Fruit fly (Drosophila melanogaster) whole organism, pupa: ENCODE results near the gene Cyp6d5.

Experiments
- CG10348 ChIP-seq: fragments of 200-800 bp; sonication (Bioruptor generic); IDR thresholded peaks from 2 replicates; pipeline ENCODE4 v1.3.6; 2022; ENCODE audit warnings: missing biosample characterization, missing genetic modification characterization
- CG12605 ChIP-seq: fragments of 200-800 bp; sonication (Bioruptor generic); IDR thresholded peaks from 2 replicates; pipeline ENCODE4 v1.3.6; 2022; ENCODE audit warnings: missing biosample characterization, missing genetic modification characterization
- CG13204 ChIP-seq: fragments of 200-800 bp; sonication (Bioruptor generic); optimal IDR thresholded peaks from 2 replicates; lab custom pipeline; 2018; ENCODE audit warnings: missing biosample characterization, mild to moderate bottlenecking, missing genetic modification characterization, moderate library complexity
- CG14655 ChIP-seq: fragments of 200-800 bp; sonication (Bioruptor generic); optimal IDR thresholded peaks from 3 replicates; lab custom pipeline; 2017; ENCODE audit warnings: mild to moderate bottlenecking, missing biosample characterization, missing genetic modification reagents, missing genetic modification characterization
- CG15710 ChIP-seq: fragments of 200-800 bp; sonication (Bioruptor generic); optimal IDR thresholded peaks from 2 replicates; lab custom pipeline; 2018; ENCODE audit warnings: missing biosample characterization, mild to moderate bottlenecking, missing genetic modification characterization, moderate library complexity
- CG17806 ChIP-seq: fragments of 200-800 bp; sonication (Bioruptor generic); optimal IDR thresholded peaks from 2 replicates; lab custom pipeline; 2018; ENCODE audit warnings: missing biosample characterization, mild to moderate bottlenecking, missing genetic modification characterization, moderate library complexity
- CG32121 ChIP-seq: fragments of 200-800 bp; sonication (Bioruptor generic); IDR thresholded peaks from 2 replicates; pipeline ENCODE4 v1.3.6; 2022; ENCODE audit warnings: missing biosample characterization, missing genetic modification characterization
- CG34367 ChIP-seq: fragments of 200-800 bp; sonication (Bioruptor generic); optimal IDR thresholded peaks from 2 replicates; lab custom pipeline; 2018; ENCODE audit warnings: missing biosample characterization, mild to moderate bottlenecking, missing genetic modification characterization
- CG4496 ChIP-seq: fragments of 200-800 bp; sonication (Bioruptor generic); IDR thresholded peaks from 3 replicates; pipeline ENCODE4 v1.3.6; 2022; ENCODE audit warnings: missing biosample characterization, missing genetic modification characterization
- CG8159 ChIP-seq: fragments of 200-800 bp; sonication (Bioruptor generic); optimal IDR thresholded peaks from 3 replicates; lab custom pipeline; 2018; ENCODE audit warnings: missing biosample characterization, mild to moderate bottlenecking, missing genetic modification characterization, moderate library complexity
- CG8301 ChIP-seq: fragments of 200-800 bp; sonication (Bioruptor generic); optimal IDR thresholded peaks from 2 replicates; lab custom pipeline; 2018; ENCODE audit warnings: missing biosample characterization, mild to moderate bottlenecking, missing genetic modification characterization
- CG9948 ChIP-seq: fragments of 200-800 bp; sonication (Bioruptor generic); optimal IDR thresholded peaks from 2 replicates; lab custom pipeline; 2018; ENCODE audit warnings: missing biosample characterization, mild to moderate bottlenecking, missing genetic modification characterization, moderate library complexity
- D1 ChIP-seq: fragments of 200-800 bp; sonication (Bioruptor generic); optimal IDR thresholded peaks from 2 replicates; lab custom pipeline; 2018; ENCODE audit warnings: missing biosample characterization, mild to moderate bottlenecking, missing genetic modification characterization, moderate library complexity
- EcR ChIP-seq: fragments of 200-800 bp; sonication (Bioruptor generic); optimal IDR thresholded peaks from 3 replicates; lab custom pipeline; 2019; ENCODE audit warnings: missing biosample characterization, missing genetic modification characterization, mild to moderate bottlenecking, moderate library complexity, missing genetic modification reagents
- Ets98B ChIP-seq: fragments of 200-800 bp; sonication (Bioruptor generic); IDR thresholded peaks from 2 replicates; pipeline ENCODE4 v1.3.6; 2022; ENCODE audit warnings: missing biosample characterization, missing genetic modification characterization
- Pif1A ChIP-seq: fragments of 200-800 bp; sonication (Bioruptor generic); optimal IDR thresholded peaks from 3 replicates; lab custom pipeline; 2016; ENCODE audit warnings: missing biosample characterization, missing genetic modification characterization
- Pif1B ChIP-seq: fragments of 200-800 bp; sonication (Bioruptor generic); optimal IDR thresholded peaks from 3 replicates; lab custom pipeline; 2016; ENCODE audit warnings: missing biosample characterization, missing genetic modification characterization
- Snoo ChIP-seq: fragments of 200-800 bp; sonication (Bioruptor generic); optimal IDR thresholded peaks from 3 replicates; lab custom pipeline; 2017; ENCODE audit warnings: missing biosample characterization, mild to moderate bottlenecking, missing genetic modification characterization, inconsistent platforms
- fd96Ca ChIP-seq: fragments of 200-800 bp; sonication (Bioruptor generic); IDR thresholded peaks from 3 replicates; pipeline ENCODE4 v1.3.6; 2022; ENCODE audit warnings: missing biosample characterization, missing genetic modification characterization
- gl ChIP-seq: fragments of 200-800 bp; sonication (Bioruptor generic); optimal IDR thresholded peaks from 2 replicates; lab custom pipeline; 2018; ENCODE audit warnings: missing biosample characterization, mild to moderate bottlenecking, missing genetic modification characterization
- rn ChIP-seq: fragments of 200-800 bp; sonication (Bioruptor generic); IDR thresholded peaks from 2 replicates; pipeline ENCODE4 v1.3.6; 2022; ENCODE audit warnings: missing biosample characterization, missing genetic modification characterization

Gene Cyp6d5

dm6 chr3R:13995426-13995825, 33.6 kb upstream of the Cyp6d5 start:
- TF ChIP-seq CG34367 (tag; lab: Kevin White, UChicago) = no peak
- TF ChIP-seq gl (tag; lab: Kevin White, UChicago) = no peak
- TF ChIP-seq CG17806 (tag; lab: Kevin White, UChicago) = no peak
- no peak for TF ChIP-seq CG13204 (GFP tag; lab: Kevin White, UChicago)
- TF ChIP-seq Ets98B (GFP tag; lab: Robert Waterston, UW) = no peak
- TF ChIP-seq Pif1B = no peak
- TF ChIP-seq D1 = no peak
- TF ChIP-seq CG4496 (GFP tag; lab: Robert Waterston, UW) = no peak
- no peak for TF ChIP-seq Snoo (tag; lab: Kevin White, UChicago)
- TF ChIP-seq CG8301 (tag; lab: Kevin White, UChicago) = no peak
- no peak for TF ChIP-seq rn (GFP tag; lab: Robert Waterston, UW)
- no peak for TF ChIP-seq Pif1A (GFP tag; lab: Kevin White, UChicago)
- no peak for TF ChIP-seq CG14655 (GFP tag; lab: Kevin White, UChicago)
- no peak for TF ChIP-seq CG32121 (GFP tag; lab: Robert Waterston, UW)
- no peak for TF ChIP-seq CG9948
- no peak for TF ChIP-seq CG8159

- no peak for TF ChIP-seq CG4496 (GFP tag; lab: Robert Waterston, UW)
- TF ChIP-seq D1 = no peak
- TF ChIP-seq CG32121 (GFP tag; lab: Robert Waterston, UW) = no peak
These were observed 33.1 kb upstream of the Cyp6d5 start for dm6 chr3R:13995933-13996332.

dm6 chr3R:13997762-13998161, 31.3 kb upstream of the Cyp6d5 start:
- TF ChIP-seq CG32121 (GFP tag; lab: Robert Waterston, UW) (no peak), D1 (no peak), CG15710 (tag; lab: Kevin White, UChicago) (no peak), CG17806 (tag; lab: Kevin White, UChicago) (no peak), CG9948 (no peak), Snoo (tag; lab: Kevin White, UChicago) (no peak), Pif1A (GFP tag; lab: Kevin White, UChicago) (no peak), Ets98B (GFP tag; lab: Robert Waterston, UW) (no peak), fd96Ca (GFP tag; lab: Robert Waterston, UW) (no peak), CG8159 (no peak), gl (tag; lab: Kevin White, UChicago) (no peak), CG14655 (GFP tag; lab: Kevin White, UChicago) (no peak), EcR (GFP tag; lab: Kevin White, UChicago) (no peak), CG10348 (GFP tag; lab: Robert Waterston, UW) (no peak), CG8301 (tag; lab: Kevin White, UChicago) (no peak), CG34367 (tag; lab: Kevin White, UChicago) (no peak)
- TF ChIP-seq, all 21 proteins: peak for 0

- no peak for TF ChIP-seq CG17806 (tag; lab: Kevin White, UChicago)
- no peak for TF ChIP-seq rn (GFP tag; lab: Robert Waterston, UW)
- TF ChIP-seq CG32121 (GFP tag; lab: Robert Waterston, UW) = no peak
- TF ChIP-seq CG12605 (GFP tag; lab: Robert Waterston, UW) = no peak
- no peak for TF ChIP-seq fd96Ca (GFP tag; lab: Robert Waterston, UW)
- TF ChIP-seq CG8159 = no peak
- no peak for TF ChIP-seq Ets98B (GFP tag; lab: Robert Waterston, UW)
- TF ChIP-seq CG15710 (tag; lab: Kevin White, UChicago) = no peak
- no peak for TF ChIP-seq CG13204 (GFP tag; lab: Kevin White, UChicago)
- TF ChIP-seq CG10348 (GFP tag; lab: Robert Waterston, UW) = no peak
- TF ChIP-seq CG9948 = no peak
- no peak for TF ChIP-seq Pif1B
- TF ChIP-seq CG14655 (GFP tag; lab: Kevin White, UChicago) = no peak
- no peak for TF ChIP-seq D1
- TF ChIP-seq gl (tag; lab: Kevin White, UChicago) = no peak
- TF ChIP-seq CG8301 (tag; lab: Kevin White, UChicago) = no peak
- no peak for TF ChIP-seq CG34367 (tag; lab: Kevin White, UChicago)
- no peak for TF ChIP-seq EcR (GFP tag; lab: Kevin White, UChicago)
- TF ChIP-seq Pif1A (GFP tag; lab: Kevin White, UChicago) = no peak
These were observed 30.9 kb upstream of the Cyp6d5 start for dm6 chr3R:13998162-13998561.

dm6 chr3R:13998595-13998994, 30.4 kb upstream of the Cyp6d5 start:
- TF ChIP-seq EcR (GFP tag; lab: Kevin White, UChicago) (no peak), CG10348 (GFP tag; lab: Robert Waterston, UW) (no peak), CG8159 (no peak), CG15710 (tag; lab: Kevin White, UChicago) (no peak), Ets98B (GFP tag; lab: Robert Waterston, UW) (no peak), D1 (no peak), CG13204 (GFP tag; lab: Kevin White, UChicago) (no peak), Pif1B (no peak), CG17806 (tag; lab: Kevin White, UChicago) (no peak), CG34367 (tag; lab: Kevin White, UChicago) (no peak), gl (tag; lab: Kevin White, UChicago) (no peak), CG4496 (GFP tag; lab: Robert Waterston, UW) (no peak), Snoo (tag; lab: Kevin White, UChicago) (no peak), fd96Ca (GFP tag; lab: Robert Waterston, UW) (no peak), Pif1A (GFP tag; lab: Kevin White, UChicago) (no peak), CG32121 (GFP tag; lab: Robert Waterston, UW) (no peak), CG8301 (tag; lab: Kevin White, UChicago) (no peak), CG9948 (no peak), rn (GFP tag; lab: Robert Waterston, UW) (no peak)
- TF ChIP-seq, all 21 proteins: peak for 0

dm6 chr3R:13999531-13999930, 29.5 kb upstream of the Cyp6d5 start:
- TF ChIP-seq EcR (GFP tag; lab: Kevin White, UChicago) = no peak
- no peak for TF ChIP-seq D1
- peak; percentile 79 for TF ChIP-seq CG12605 (GFP tag; lab: Robert Waterston, UW)
- peak; percentile 61 for TF ChIP-seq CG10348 (GFP tag; lab: Robert Waterston, UW)
- TF ChIP-seq CG17806 (tag; lab: Kevin White, UChicago) = peak; percentile 43
- peak; percentile 89 for TF ChIP-seq CG4496 (GFP tag; lab: Robert Waterston, UW)
- no peak for TF ChIP-seq CG13204 (GFP tag; lab: Kevin White, UChicago)
- peak; percentile 91 for TF ChIP-seq fd96Ca (GFP tag; lab: Robert Waterston, UW)
- peak; percentile 72 for TF ChIP-seq rn (GFP tag; lab: Robert Waterston, UW)
- peak; percentile 24 for TF ChIP-seq CG8159
- TF ChIP-seq CG14655 (GFP tag; lab: Kevin White, UChicago) = peak; percentile 75
- TF ChIP-seq CG9948 = no peak
- TF ChIP-seq Pif1B = peak; percentile 17
- TF ChIP-seq CG8301 (tag; lab: Kevin White, UChicago) = peak; percentile 84
- TF ChIP-seq CG34367 (tag; lab: Kevin White, UChicago) = no peak
- TF ChIP-seq gl (tag; lab: Kevin White, UChicago) = no peak
- peak; percentile 94 for TF ChIP-seq Ets98B (GFP tag; lab: Robert Waterston, UW)
- peak; percentile 86 for TF ChIP-seq CG32121 (GFP tag; lab: Robert Waterston, UW)
- TF ChIP-seq CG15710 (tag; lab: Kevin White, UChicago) = no peak
- TF ChIP-seq Pif1A (GFP tag; lab: Kevin White, UChicago) = peak; percentile 62
- TF ChIP-seq Snoo (tag; lab: Kevin White, UChicago) = no peak
